Worm (Caenorhabditis elegans) whole organism, mixed stage, embryonic: ENCODE results near the gene K10B4.1.

Experiments used
- ces-1 ChIP-seq: fragments of 150-350 bp; optimal IDR thresholded peaks from 2 replicates; lab custom pipeline; 2014; ENCODE audit warnings: missing biosample characterization, missing genetic modification reagents, missing genetic modification characterization
- lin-13 ChIP-seq: fragments of 150-350 bp; optimal IDR thresholded peaks from 2 replicates; lab custom pipeline; 2014; ENCODE audit warnings: missing biosample characterization, missing genetic modification characterization
- pha-4 ChIP-seq: fragments of 150-350 bp; optimal IDR thresholded peaks from 2 replicates; lab custom pipeline; 2018; ENCODE audit warnings: missing biosample characterization, missing genetic modification reagents, missing genetic modification characterization
- snpc-4 ChIP-seq: fragments of 150-350 bp; optimal IDR thresholded peaks from 2 replicates; lab custom pipeline; 2014; ENCODE audit warnings: missing biosample characterization, missing genetic modification characterization
- sptf-1 ChIP-seq: sonication (generic microtip); optimal IDR thresholded peaks from 2 replicates; lab custom pipeline; 2017; ENCODE audit warnings: mild to moderate bottlenecking, missing genetic modification characterization, moderate library complexity, missing compliant biosample characterization

- TF ChIP-seq lin-13 (no peak), sptf-1 (tag; lab: Kevin White, UChicago) (no peak), pha-4 (tag; lab: Kevin White, UChicago) (no peak), snpc-4 (tag; lab: Kevin White, UChicago) (no peak), ces-1 (GFP tag; lab: Kevin White, UChicago) (no peak)
These were observed 26.4 kb upstream of the K10B4.1 start, which contains the start of gene C50D2.2 for ce11 chrII:108865-109264.
